Worm (Caenorhabditis elegans) whole organism, young adult: ENCODE measurements around the gene srh-296.

Source experiments
- B0261.1 ChIP-seq: sonication (generic microtip); optimal IDR thresholded peaks from 2 replicates; lab custom pipeline; 2016; ENCODE audit warnings: mild to moderate bottlenecking, missing genetic modification characterization, moderate library complexity, missing compliant biosample characterization
- B0336.3 ChIP-seq: fragments of 200-800 bp; sonication (Bioruptor generic); IDR thresholded peaks from 2 replicates; pipeline ENCODE4 v1.3.6; 2022; ENCODE audit warnings: missing genetic modification characterization, missing compliant biosample characterization
- C06A6.2 ChIP-seq: fragments of 200-800 bp; sonication (Bioruptor generic); conservative IDR thresholded peaks from 2 replicates; pipeline ENCODE4 v1.3.6; 2022; ENCODE audit warnings: missing genetic modification characterization, missing compliant biosample characterization
- C17E4.6 ChIP-seq: fragments of 200-800 bp; sonication (Bioruptor generic); IDR thresholded peaks from 2 replicates; pipeline ENCODE4 v1.3.6; 2022; ENCODE audit warnings: missing genetic modification reagents, missing genetic modification characterization, missing compliant biosample characterization
- F33H1.4 ChIP-seq: fragments of 200-800 bp; sonication (Bioruptor generic); IDR thresholded peaks from 2 replicates; pipeline ENCODE4 v1.3.6; 2022; ENCODE audit warnings: missing genetic modification reagents, missing genetic modification characterization, missing compliant biosample characterization
- T07F8.4 ChIP-seq: sonication (generic microtip); optimal IDR thresholded peaks from 2 replicates; lab custom pipeline; 2016; ENCODE audit warnings: mild to moderate bottlenecking, missing genetic modification characterization, moderate library complexity, missing compliant biosample characterization
- Y53F4B.3 ChIP-seq: fragments of 200-800 bp; sonication (Bioruptor generic); IDR thresholded peaks from 2 replicates; pipeline ENCODE4 v1.3.6; 2022; ENCODE audit warnings: missing genetic modification reagents, missing genetic modification characterization, missing compliant biosample characterization
- Y53G8AR.9 ChIP-seq: fragments of 200-800 bp; sonication (Bioruptor generic); conservative IDR thresholded peaks from 2 replicates; pipeline ENCODE4 v1.3.6; 2022; ENCODE audit warnings: missing genetic modification reagents, missing genetic modification characterization, missing compliant biosample characterization
- Y79H2A.3 ChIP-seq: fragments of 200-800 bp; sonication (Bioruptor generic); conservative IDR thresholded peaks from 2 replicates; pipeline ENCODE4 v1.3.6; 2022; ENCODE audit warnings: missing genetic modification reagents, missing genetic modification characterization, missing compliant biosample characterization
- cebp-1 ChIP-seq, 2 experiments: fragments of 200-800 bp in 1 of 2; sonication (Bioruptor generic) in 1 of 2; sonication (generic microtip) in 1 of 2; IDR thresholded peaks in 1 of 2; optimal IDR thresholded peaks in 1 of 2; 2 replicates each; pipeline versions ENCODE4 v1.3.6 to Lab custom; 2017 to 2022; ENCODE audit warnings: missing compliant biosample characterization in 2 of 2, missing genetic modification characterization in 2 of 2, mild to moderate bottlenecking in 1 of 2, missing genetic modification reagents in 1 of 2, moderate library complexity in 1 of 2
- ceh-79 ChIP-seq: sonication (generic microtip); optimal IDR thresholded peaks from 2 replicates; lab custom pipeline; 2017; ENCODE audit warnings: mild to moderate bottlenecking, missing genetic modification characterization, missing compliant biosample characterization
- die-1 ChIP-seq: sonication (generic microtip); optimal IDR thresholded peaks from 2 replicates; lab custom pipeline; 2016; ENCODE audit warnings: missing genotype, mild to moderate bottlenecking, missing genetic modification characterization, missing compliant biosample characterization
- egl-44 ChIP-seq: fragments of 200-800 bp; sonication (Bioruptor generic); IDR thresholded peaks from 2 replicates; pipeline ENCODE4 v1.3.6; 2022; ENCODE audit warnings: missing genetic modification reagents, missing genetic modification characterization, missing compliant biosample characterization
- ekl-4 ChIP-seq: fragments of 200-800 bp; sonication (Bioruptor generic); IDR thresholded peaks from 2 replicates; pipeline ENCODE4 v1.3.6; 2022; ENCODE audit warnings: missing genetic modification reagents, missing genetic modification characterization, missing compliant biosample characterization
- hlh-26 ChIP-seq: fragments of 200-800 bp; sonication (Bioruptor generic); conservative IDR thresholded peaks from 2 replicates; pipeline ENCODE4 v1.3.6; 2022; ENCODE audit warnings: missing genetic modification reagents, missing genetic modification characterization, missing compliant biosample characterization
- hmg-1.2 ChIP-seq: fragments of 200-800 bp; sonication (Bioruptor generic); IDR thresholded peaks from 2 replicates; pipeline ENCODE4 v1.3.6; 2022; ENCODE audit warnings: missing genetic modification reagents, missing genetic modification characterization, missing compliant biosample characterization
- lin-35 ChIP-seq, 3 experiments: fragments of 150-350 bp in 2 of 3; sonication (generic microtip) in 1 of 3; optimal IDR thresholded peaks; 2 replicates each; lab custom pipeline; 2014 to 2018; ENCODE audit warnings: missing biosample characterization in 3 of 3, missing genetic modification characterization in 3 of 3, missing genetic modification reagents in 3 of 3
- lsy-27 ChIP-seq: sonication (generic microtip); optimal IDR thresholded peaks from 2 replicates; lab custom pipeline; 2017; ENCODE audit warnings: missing genetic modification characterization, mild to moderate bottlenecking, missing compliant biosample characterization, antibody characterized with exemption, missing genotype, borderline replicate concordance; ENCODE audit not compliant: insufficient read depth
- madf-10 ChIP-seq: sonication (generic microtip); optimal IDR thresholded peaks from 2 replicates; lab custom pipeline; 2016; ENCODE audit warnings: mild to moderate bottlenecking, missing genetic modification characterization, missing compliant biosample characterization
- mel-28 ChIP-seq: sonication (generic microtip); optimal IDR thresholded peaks from 2 replicates; lab custom pipeline; 2016; ENCODE audit warnings: borderline replicate concordance, mild to moderate bottlenecking, missing genetic modification characterization, missing compliant biosample characterization
- mes-4 ChIP-seq: sonication (generic microtip); optimal IDR thresholded peaks from 2 replicates; lab custom pipeline; 2016; ENCODE audit warnings: missing genotype, missing genetic modification characterization, missing compliant biosample characterization
- nhr-80 ChIP-seq: sonication (generic microtip); optimal IDR thresholded peaks from 2 replicates; lab custom pipeline; 2016; ENCODE audit warnings: missing genetic modification characterization, missing compliant biosample characterization
- rpc-1 ChIP-seq, 2 experiments: fragments of 150-350 bp in 1 of 2; sonication (generic microtip) in 1 of 2; optimal IDR thresholded peaks; 2 replicates each; lab custom pipeline; 2014 to 2018; ENCODE audit warnings: missing biosample characterization in 1 of 2, missing genetic modification characterization in 1 of 2, missing genetic modification reagents in 1 of 2, missing genotype in 1 of 2
- snpc-4 ChIP-seq, 5 experiments: fragments of 150-350 bp in 1 of 5; sonication (generic microtip) in 4 of 5; optimal IDR thresholded peaks; 2 replicates each; lab custom pipeline; 2014 to 2018; ENCODE audit warnings: missing genetic modification characterization in 5 of 5, missing biosample characterization in 3 of 5, antibody characterized with exemption in 2 of 5, mild to moderate bottlenecking in 2 of 5, missing compliant biosample characterization in 2 of 5, missing genotype in 2 of 5, moderate library complexity in 2 of 5, missing genetic modification reagents in 1 of 5
- unc-130 ChIP-seq: sonication (generic microtip); optimal IDR thresholded peaks from 2 replicates; lab custom pipeline; 2016; ENCODE audit warnings: missing genetic modification reagents, missing genetic modification characterization, missing compliant biosample characterization
- xnd-1 ChIP-seq: sonication (generic microtip); optimal IDR thresholded peaks from 2 replicates; lab custom pipeline; 2016; ENCODE audit warnings: missing genotype, missing genetic modification reagents, missing genetic modification characterization, missing compliant biosample characterization
- zfh-2 ChIP-seq: fragments of 200-800 bp; sonication (Bioruptor generic); conservative IDR thresholded peaks from 2 replicates; pipeline ENCODE4 v1.3.6; 2022; ENCODE audit warnings: missing genetic modification reagents, missing genetic modification characterization, missing compliant biosample characterization
- zim-3 ChIP-seq: sonication (generic microtip); optimal IDR thresholded peaks from 2 replicates; lab custom pipeline; 2017; ENCODE audit warnings: mild to moderate bottlenecking, missing genetic modification characterization, moderate library complexity, missing compliant biosample characterization
- ztf-28 ChIP-seq: fragments of 200-800 bp; sonication (Bioruptor generic); IDR thresholded peaks from 2 replicates; pipeline ENCODE4 v1.3.6; 2022; ENCODE audit warnings: missing genetic modification reagents, missing genetic modification characterization, missing compliant biosample characterization
- ztf-6 ChIP-seq: fragments of 200-800 bp; sonication (Bioruptor generic); IDR thresholded peaks from 2 replicates; pipeline ENCODE4 v1.3.6; 2022; ENCODE audit warnings: missing genetic modification reagents, missing genetic modification characterization, missing compliant biosample characterization

Gene srh-296

DNA sequence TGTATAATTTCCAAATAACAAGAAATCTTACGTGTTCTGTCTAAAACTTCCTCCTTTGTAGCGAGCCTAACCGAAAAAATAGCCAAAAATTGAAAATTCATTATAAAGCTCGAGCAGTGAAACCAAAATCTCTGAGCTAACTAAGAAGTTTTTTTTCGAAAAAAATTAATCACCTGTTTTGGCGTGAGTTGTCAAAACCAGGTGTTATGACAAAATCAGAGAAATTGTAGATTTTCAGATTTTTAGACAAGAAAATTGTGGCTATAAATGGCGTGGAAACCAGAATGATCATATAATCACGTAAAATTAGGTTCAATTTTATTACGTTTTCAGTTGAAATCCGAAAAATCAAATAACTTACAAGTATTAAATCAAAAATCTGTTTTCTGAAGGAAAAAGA, 37.0 kb upstream of the srh-296 start, which contains the start of gene sre-21:
TSS of gene sre-21 (minus strand) at position 101 of the 400 bp plus-strand sequence.
- TF ChIP-seq F33H1.4 (GFP tag; lab: Robert Waterston, UW) (no peak), zim-3 (tag; lab: Kevin White, UChicago) (no peak), rpc-1 (optimal IDR thresholded peaks at IDR 0.05; lab: Kevin White, UChicago) (no peak), rpc-1 (tag; optimal IDR thresholded peaks at IDR 0.05; lab: Kevin White, UChicago) (no peak), C06A6.2 (no peak), B0336.3 (GFP tag; lab: Robert Waterston, UW) (no peak), mes-4 (tag; lab: Kevin White, UChicago) (no peak), Y53F4B.3 (GFP tag; lab: Robert Waterston, UW) (no peak), Y53G8AR.9 (no peak), madf-10 (tag; lab: Kevin White, UChicago) (no peak), mel-28 (no peak), C17E4.6 (GFP tag; lab: Robert Waterston, UW) (no peak), lin-35 (GFP tag; optimal IDR thresholded peaks at IDR 0.05; lab: Kevin White, UChicago) (no peak), hlh-26 (GFP tag; lab: Robert Waterston, UW) (no peak), B0261.1 (tag; lab: Kevin White, UChicago) (no peak), ceh-79 (tag; lab: Kevin White, UChicago) (no peak), ztf-28 (no peak), xnd-1 (no peak)

DNA sequence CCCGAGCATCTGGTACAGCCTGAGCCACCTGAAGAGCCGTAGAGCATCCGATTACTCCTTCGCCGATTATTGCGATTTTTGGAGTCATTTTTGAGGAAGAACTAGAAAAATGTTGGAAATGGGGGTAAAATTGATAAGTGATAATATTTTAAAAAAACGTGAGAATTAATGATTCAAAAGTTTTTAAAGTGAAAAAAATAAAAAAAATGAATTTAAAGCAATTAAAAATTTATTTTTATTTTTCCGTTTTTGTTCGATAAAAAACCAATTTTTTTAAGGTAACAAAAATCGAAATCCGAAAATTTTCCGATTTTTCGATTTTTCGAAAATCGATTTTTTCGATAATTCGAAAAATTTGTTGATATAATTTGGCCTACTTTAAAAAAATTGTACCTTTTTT, 33.0 kb upstream of the srh-296 start, which contains the start of gene ddo-1:
TSS of gene ddo-1 (minus strand) at position 101 of the 400 bp plus-strand sequence.
- TF ChIP-seq T07F8.4 (tag; lab: Kevin White, UChicago) (no peak), ztf-6 (GFP tag; lab: Robert Waterston, UW) (no peak), cebp-1 (GFP tag; IDR thresholded peaks at IDR 0.05; lab: Robert Waterston, UW) (no peak), cebp-1 (tag; optimal IDR thresholded peaks at IDR 0.05; lab: Kevin White, UChicago) (no peak)

DNA sequence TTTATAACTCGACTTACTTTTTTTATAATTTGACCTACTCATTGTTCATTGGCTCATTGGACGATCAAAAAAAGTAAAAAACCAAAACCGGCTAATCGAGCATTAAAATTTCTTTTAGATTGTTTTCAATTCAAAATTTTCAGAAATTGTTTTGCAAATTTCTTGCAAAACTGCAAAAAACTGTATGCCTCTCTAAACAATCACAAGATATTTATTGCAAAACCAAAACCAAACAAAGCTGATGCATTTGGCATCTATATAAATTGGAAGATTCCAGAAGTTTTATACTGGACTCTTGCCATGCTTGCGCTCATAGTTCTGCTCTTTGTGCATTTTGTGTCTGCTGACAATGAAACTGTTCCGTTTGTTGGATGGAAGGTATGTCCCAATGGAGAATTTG, 32.5 kb upstream of the srh-296 start, which contains the start of gene C47A10.12:
TSS of gene C47A10.12 (plus strand) at position 301 of the 400 bp plus-strand sequence.
- TF ChIP-seq hmg-1.2 (GFP tag; lab: Robert Waterston, UW) (no peak), Y53F4B.3 (GFP tag; lab: Robert Waterston, UW) (no peak), egl-44 (GFP tag; lab: Robert Waterston, UW) (no peak), ekl-4 (GFP tag; lab: Robert Waterston, UW) (no peak), lin-35 (GFP tag; optimal IDR thresholded peaks at IDR 0.05; lab: Kevin White, UChicago) (no peak), die-1 (tag; lab: Kevin White, UChicago) (no peak), lsy-27 (tag; lab: Kevin White, UChicago) (no peak), zfh-2 (no peak)

DNA sequence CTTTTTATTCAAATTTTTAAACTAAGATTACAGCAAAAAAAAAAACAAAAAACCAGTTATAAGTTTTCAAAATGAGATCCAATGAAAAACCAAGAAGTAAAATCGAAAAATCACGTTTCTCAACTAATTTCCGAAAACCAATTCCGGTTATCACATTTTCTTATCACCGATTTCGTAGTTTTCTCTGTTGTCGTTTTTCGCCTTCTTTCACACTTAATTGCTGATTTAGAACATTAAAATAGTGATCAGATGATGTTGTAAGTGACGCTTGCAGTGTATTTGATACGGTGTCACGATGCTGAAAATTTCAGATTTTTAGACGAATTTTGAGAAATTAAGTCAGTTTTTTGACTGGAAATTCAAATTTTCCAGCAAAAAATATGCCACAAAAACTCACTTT, 29.9 kb upstream of the srh-296 start:
- TF ChIP-seq Y79H2A.3 (GFP tag; lab: Robert Waterston, UW) (no peak), snpc-4 (GFP tag; optimal IDR thresholded peaks at IDR 0.05; lab: Kevin White, UChicago) (no peak), snpc-4 (tag; optimal IDR thresholded peaks at IDR 0.05; lab: Kevin White, UChicago) (peak in 1 of 4 experiments; percentile 10), nhr-80 (tag; lab: Kevin White, UChicago) (peak; percentile 56)

DNA sequence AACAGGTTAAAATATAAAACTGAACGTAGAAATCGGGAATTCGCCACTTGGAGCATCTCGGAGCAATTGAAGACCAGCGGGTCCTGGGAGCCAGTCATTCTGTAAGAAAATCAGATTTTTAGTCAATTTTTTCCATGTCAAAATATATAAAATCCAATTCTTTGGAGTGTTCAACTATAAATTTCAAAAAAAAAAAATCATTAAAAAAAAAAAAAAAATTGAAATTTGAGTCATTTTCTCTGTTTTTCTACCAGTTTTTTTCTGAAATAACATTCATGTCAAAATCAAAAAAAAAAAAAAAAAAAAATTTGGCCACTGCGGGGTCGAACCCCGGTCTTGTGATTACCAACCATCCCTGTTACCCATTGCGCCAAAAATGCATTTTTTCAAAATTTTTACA, 26.6 kb upstream of the srh-296 start, which contains the start of gene srab-12:
TSS of gene srab-12 (minus strand) at position 101 of the 400 bp plus-strand sequence.
- TF ChIP-seq unc-130 (GFP tag; lab: Kevin White, UChicago) (no peak), Y53G8AR.9 (no peak)
